Fruit fly (Drosophila melanogaster): ENCODE results near the gene CG9396.

dm6 chr3R:9551013-9551658 is 20.3 kb downstream of the CG9396 start:
- TF ChIP-seq Eip74EF (GFP tag; optimal IDR thresholded peaks at IDR 0.05) (peak in 1 of 2 experiments; percentile 83), croc (GFP tag; conservative IDR thresholded peaks at IDR 0.05) (no peak), Mrtf (GFP tag; IDR thresholded peaks at IDR 0.05) (no peak), gce (GFP tag; IDR thresholded peaks at IDR 0.05) (no peak), lola (GFP tag; optimal IDR thresholded peaks at IDR 0.05) (no peak), Ptx1 (GFP tag; IDR thresholded peaks at IDR 0.05) (no peak), CG30431 (GFP tag; optimal IDR thresholded peaks at IDR 0.05) (no peak), CG3407 (GFP tag; optimal IDR thresholded peaks at IDR 0.05) (no peak)

Data from whole organism, embryonic.